Worm (Caenorhabditis elegans) whole organism, L1 larva: ENCODE data around the gene E02H9.9.
A peak's percentile ranks its signal among the peaks of the same experiment; 100 is the strongest.

ENCODE experiments used
- C16A3.4 ChIP-seq: fragments of 150-350 bp; optimal IDR thresholded peaks from 2 replicates; lab custom pipeline; 2014; ENCODE audit warnings: missing biosample characterization, missing genetic modification characterization
- F16B12.6 ChIP-seq: fragments of 150-350 bp; optimal IDR thresholded peaks from 2 replicates; lab custom pipeline; 2014; ENCODE audit warnings: missing biosample characterization, missing genetic modification characterization
- alr-1 ChIP-seq: fragments of 200-800 bp; sonication (Bioruptor generic); optimal IDR thresholded peaks from 2 replicates; lab custom pipeline; 2018; ENCODE audit warnings: borderline replicate concordance, mild to moderate bottlenecking, missing genetic modification characterization, missing compliant biosample characterization
- ceh-82 ChIP-seq, 3 experiments: fragments of 150-350 bp in 1 of 3; sonication (generic microtip) in 2 of 3; optimal IDR thresholded peaks; 2 replicates each; lab custom pipeline; 2014 to 2017; ENCODE audit warnings: missing biosample characterization in 3 of 3, missing genetic modification characterization in 3 of 3
- ceh-88 ChIP-seq: fragments of 200-800 bp; sonication (Bioruptor generic); IDR thresholded peaks from 2 replicates; pipeline ENCODE4 v1.3.6; 2022; ENCODE audit warnings: missing genetic modification characterization, missing compliant biosample characterization
- ces-1 ChIP-seq: fragments of 150-350 bp; optimal IDR thresholded peaks from 2 replicates; lab custom pipeline; 2014; ENCODE audit warnings: missing biosample characterization, missing genetic modification reagents, missing genetic modification characterization
- dpl-1 ChIP-seq, 3 experiments: fragments of 150-350 bp in 2 of 3; sonication (generic microtip) in 1 of 3; optimal IDR thresholded peaks; 2 replicates each; lab custom pipeline; 2014 to 2017; ENCODE audit warnings: missing biosample characterization in 3 of 3, missing genetic modification characterization in 3 of 3, missing genetic modification reagents in 3 of 3
- efl-1 ChIP-seq, 4 experiments: fragments of 150-350 bp; optimal IDR thresholded peaks in 3 of 4; peaks in 1 of 4; 1 replicate in 1 of 4; 2 replicates in 3 of 4; lab custom pipeline; 2014; ENCODE audit warnings: missing biosample characterization in 2 of 4, missing genetic modification characterization in 2 of 4, missing genetic modification reagents in 2 of 4
- efl-3 ChIP-seq: fragments of 200-800 bp; sonication (Bioruptor generic); optimal IDR thresholded peaks from 2 replicates; lab custom pipeline; 2018; ENCODE audit warnings: mild to moderate bottlenecking, missing genetic modification characterization, missing compliant biosample characterization
- egl-13 ChIP-seq: sonication (generic microtip); optimal IDR thresholded peaks from 2 replicates; lab custom pipeline; 2016; ENCODE audit warnings: missing genotype, missing genetic modification reagents, missing genetic modification characterization, missing compliant biosample characterization
- elt-3 ChIP-seq, 6 experiments: fragments of 150-350 bp in 1 of 6; sonication (generic microtip); optimal IDR thresholded peaks; 2 replicates each; lab custom pipeline; 2017 to 2018; ENCODE audit warnings: missing biosample characterization in 6 of 6, missing genetic modification characterization in 6 of 6, inconsistent platforms in 1 of 6
- fkh-4 ChIP-seq: sonication (generic microtip); optimal IDR thresholded peaks from 2 replicates; lab custom pipeline; 2016; ENCODE audit warnings: missing compliant biosample characterization, missing genetic modification characterization, borderline replicate concordance
- grh-1 ChIP-seq: fragments of 200-800 bp; sonication (Bioruptor generic); IDR thresholded peaks from 2 replicates; pipeline ENCODE4 v1.3.6; 2022; ENCODE audit warnings: missing genetic modification reagents, missing genetic modification characterization, missing compliant biosample characterization
- hlh-17 ChIP-seq: fragments of 200-800 bp; sonication (Bioruptor generic); optimal IDR thresholded peaks from 2 replicates; lab custom pipeline; 2018; ENCODE audit warnings: missing genetic modification characterization, mild to moderate bottlenecking, missing compliant biosample characterization, moderate library complexity, borderline replicate concordance
- irx-1 ChIP-seq: sonication (generic microtip); optimal IDR thresholded peaks from 2 replicates; lab custom pipeline; 2016; ENCODE audit warnings: missing genetic modification characterization, missing compliant biosample characterization
- lin-14 ChIP-seq: fragments of 200-800 bp; sonication (Bioruptor generic); optimal IDR thresholded peaks from 2 replicates; lab custom pipeline; 2018; ENCODE audit warnings: mild to moderate bottlenecking, missing genetic modification characterization, moderate library complexity, missing compliant biosample characterization
- lin-35 ChIP-seq, 2 experiments: fragments of 150-350 bp; optimal IDR thresholded peaks; 2 replicates each; lab custom pipeline; 2014; ENCODE audit warnings: missing biosample characterization in 2 of 2, missing genetic modification characterization in 2 of 2, missing genetic modification reagents in 2 of 2
- lin-39 ChIP-seq: fragments of 150-350 bp; optimal IDR thresholded peaks from 2 replicates; lab custom pipeline; 2014; ENCODE audit warnings: missing biosample characterization, missing genetic modification reagents, missing genetic modification characterization
- lir-3 ChIP-seq: sonication (generic microtip); optimal IDR thresholded peaks from 2 replicates; lab custom pipeline; 2016; ENCODE audit warnings: mild to moderate bottlenecking, missing genetic modification characterization, moderate library complexity, missing compliant biosample characterization; ENCODE audit not compliant: poor library complexity
- lsy-2 ChIP-seq, 2 experiments: fragments of 150-350 bp; optimal IDR thresholded peaks; 2 replicates each; lab custom pipeline; 2014; ENCODE audit warnings: missing biosample characterization in 2 of 2, missing genetic modification characterization in 2 of 2
- mdl-1 ChIP-seq, 2 experiments: fragments of 150-350 bp; optimal IDR thresholded peaks; 2 replicates each; lab custom pipeline; 2014 to 2017; ENCODE audit warnings: missing biosample characterization in 2 of 2, missing genetic modification characterization in 2 of 2, inconsistent platforms in 1 of 2
- mep-1 ChIP-seq: fragments of 150-350 bp; optimal IDR thresholded peaks from 2 replicates; lab custom pipeline; 2014; ENCODE audit warnings: missing biosample characterization, missing genetic modification characterization
- nhr-12 ChIP-seq: sonication (generic microtip); optimal IDR thresholded peaks from 2 replicates; lab custom pipeline; 2017; ENCODE audit warnings: missing biosample characterization, missing genetic modification characterization
- nhr-20 ChIP-seq: sonication (generic microtip); optimal IDR thresholded peaks from 2 replicates; lab custom pipeline; 2016; ENCODE audit warnings: mild to moderate bottlenecking, missing genetic modification characterization, missing compliant biosample characterization
- nhr-47 ChIP-seq: sonication (generic microtip); optimal IDR thresholded peaks from 2 replicates; lab custom pipeline; 2016; ENCODE audit warnings: mild to moderate bottlenecking, missing genetic modification characterization, moderate library complexity, missing compliant biosample characterization
- nhr-71 ChIP-seq: sonication (generic microtip); optimal IDR thresholded peaks from 2 replicates; lab custom pipeline; 2016; ENCODE audit warnings: mild to moderate bottlenecking, missing genetic modification characterization, moderate library complexity, missing compliant biosample characterization
- nhr-77 ChIP-seq: fragments of 150-350 bp; optimal IDR thresholded peaks from 2 replicates; lab custom pipeline; 2014; ENCODE audit warnings: missing biosample characterization, missing genetic modification characterization
- nhr-84 ChIP-seq: sonication (generic microtip); optimal IDR thresholded peaks from 2 replicates; lab custom pipeline; 2017; ENCODE audit warnings: missing biosample characterization, missing genetic modification characterization
- nhr-85 ChIP-seq: sonication (generic microtip); peaks from one replicate; lab custom pipeline; 2016; ENCODE audit warnings: missing genetic modification characterization, inconsistent platforms, missing compliant biosample characterization
- nhr-90 ChIP-seq: sonication (generic microtip); optimal IDR thresholded peaks from 2 replicates; lab custom pipeline; 2016; ENCODE audit warnings: mild to moderate bottlenecking, missing genetic modification characterization, missing compliant biosample characterization; ENCODE audit not compliant: poor library complexity
- pag-3 ChIP-seq: sonication (generic microtip); optimal IDR thresholded peaks from 2 replicates; lab custom pipeline; 2017; ENCODE audit warnings: missing genetic modification characterization, mild to moderate bottlenecking, missing compliant biosample characterization, antibody characterized with exemption, borderline replicate concordance; ENCODE audit not compliant: insufficient read depth
- snpc-4 ChIP-seq: fragments of 150-350 bp; optimal IDR thresholded peaks from 2 replicates; lab custom pipeline; 2014; ENCODE audit warnings: missing biosample characterization, missing genetic modification characterization
- snu-23 ChIP-seq: sonication (generic microtip); optimal IDR thresholded peaks from 2 replicates; lab custom pipeline; 2016; ENCODE audit warnings: missing genetic modification characterization, missing compliant biosample characterization
- tbx-2 ChIP-seq: sonication (generic microtip); optimal IDR thresholded peaks from 2 replicates; lab custom pipeline; 2016; ENCODE audit warnings: missing genetic modification characterization, missing compliant biosample characterization
- unc-30 ChIP-seq: sonication (generic microtip); optimal IDR thresholded peaks from 2 replicates; lab custom pipeline; 2017; ENCODE audit warnings: missing biosample characterization, missing genetic modification characterization
- unc-86 ChIP-seq: sonication (generic microtip); optimal IDR thresholded peaks from 2 replicates; lab custom pipeline; 2016; ENCODE audit warnings: missing genetic modification characterization, missing compliant biosample characterization
- unc-98 ChIP-seq: fragments of 200-800 bp; sonication (Bioruptor generic); IDR thresholded peaks from 2 replicates; pipeline ENCODE4 v1.3.6; 2022; ENCODE audit warnings: missing genetic modification characterization, missing compliant biosample characterization
- xbp-1 ChIP-seq: sonication (generic microtip); optimal IDR thresholded peaks from 2 replicates; lab custom pipeline; 2016; ENCODE audit warnings: missing genetic modification characterization, missing compliant biosample characterization
- zag-1 ChIP-seq: fragments of 150-350 bp; optimal IDR thresholded peaks from 2 replicates; lab custom pipeline; 2014; ENCODE audit warnings: missing biosample characterization, missing genetic modification characterization
- zip-4 ChIP-seq: fragments of 200-800 bp; sonication (Bioruptor generic); optimal IDR thresholded peaks from 2 replicates; lab custom pipeline; 2018; ENCODE audit warnings: mild to moderate bottlenecking, missing genetic modification characterization, moderate library complexity, missing compliant biosample characterization
- ztf-4 ChIP-seq: fragments of 150-350 bp; optimal IDR thresholded peaks from 2 replicates; lab custom pipeline; 2014; ENCODE audit warnings: missing biosample characterization, missing genetic modification characterization

E02H9.9 gene

ce11 chrIII:2478605-2479004 lies 10.5 kb upstream of the E02H9.9 start:
- no peak for TF ChIP-seq F16B12.6 (tag; lab: Kevin White, UChicago)

DNA sequence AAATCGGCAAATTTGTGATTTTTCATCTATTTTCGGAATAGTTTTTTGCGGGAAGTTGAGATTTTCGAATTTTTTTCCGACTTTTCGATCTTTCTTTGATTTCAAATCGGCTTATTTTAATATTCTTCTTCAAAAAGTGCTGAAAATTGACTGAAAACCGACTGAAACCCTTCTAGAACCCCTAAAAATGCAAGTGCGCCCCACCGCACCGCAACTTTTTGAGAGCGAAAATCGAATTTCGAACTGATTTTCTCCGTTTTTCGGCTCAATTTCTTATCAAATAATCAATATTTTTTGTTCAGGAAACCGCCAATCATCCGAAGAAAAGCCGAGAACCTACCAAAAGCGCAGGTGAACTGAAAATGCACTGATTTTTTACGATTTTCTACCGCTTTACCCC lies 9.2 kb upstream of the E02H9.9 start:
- TF ChIP-seq xbp-1: no peak
- peak; percentile 35 to 57 for TF ChIP-seq efl-1 (optimal IDR thresholded peaks at IDR 0.05; lab: Kevin White, UChicago)
- peak; percentile 67 to 96 for TF ChIP-seq efl-1 (GFP tag; optimal IDR thresholded peaks at IDR 0.05 in 1 of 2; lab: Kevin White, UChicago)
- no peak for TF ChIP-seq lir-3 (tag; lab: Kevin White, UChicago)
- no peak for TF ChIP-seq elt-3 (tag; optimal IDR thresholded peaks at IDR 0.05; lab: Kevin White, UChicago)
- TF ChIP-seq dpl-1 (GFP tag; optimal IDR thresholded peaks at IDR 0.05; lab: Kevin White, UChicago): peak in 2 of 3 experiments; percentile 38 to 53
- TF ChIP-seq lin-35 (GFP tag; optimal IDR thresholded peaks at IDR 0.05; lab: Kevin White, UChicago): peak in 1 of 2 experiments; percentile 73

DNA sequence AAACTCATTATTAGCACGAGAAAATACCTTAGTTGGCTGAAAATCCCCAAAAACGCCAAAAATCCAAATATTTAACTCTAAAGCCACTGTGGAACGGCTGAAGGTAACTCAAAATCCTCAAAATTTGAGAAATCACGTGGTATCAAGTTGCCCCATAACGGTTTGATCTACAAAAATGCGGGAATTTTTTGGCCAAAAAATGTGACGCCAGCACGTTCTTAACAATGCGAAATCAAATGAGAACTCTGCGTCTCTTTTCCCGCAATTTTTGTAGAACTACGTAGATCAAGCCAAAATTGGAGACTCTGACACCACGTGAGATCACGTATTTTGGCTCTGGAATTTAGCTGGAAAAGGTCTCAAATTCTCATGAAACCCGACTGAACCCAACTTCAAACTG lies 6.7 kb upstream of the E02H9.9 start:
- TF ChIP-seq hlh-17 (GFP tag; lab: Kevin White, UChicago): no peak
- no peak for TF ChIP-seq snpc-4 (tag; lab: Kevin White, UChicago)
- no peak for TF ChIP-seq unc-30 (tag; lab: Kevin White, UChicago)
- TF ChIP-seq zip-4 (GFP tag; lab: Kevin White, UChicago): no peak
- TF ChIP-seq nhr-85: peak; percentile 53
- no peak for TF ChIP-seq lsy-2 (tag; optimal IDR thresholded peaks at IDR 0.05; lab: Kevin White, UChicago)
- TF ChIP-seq fkh-4: no peak
- TF ChIP-seq ceh-88: no peak
- no peak for TF ChIP-seq efl-1 (optimal IDR thresholded peaks at IDR 0.05; lab: Kevin White, UChicago)
- TF ChIP-seq efl-1 (GFP tag; optimal IDR thresholded peaks at IDR 0.05 in 1 of 2; lab: Kevin White, UChicago): peak in 1 of 2 experiments; percentile 23
- no peak for TF ChIP-seq ceh-82 (tag; optimal IDR thresholded peaks at IDR 0.05; lab: Kevin White, UChicago)
- no peak for TF ChIP-seq F16B12.6 (tag; lab: Kevin White, UChicago)
- TF ChIP-seq ces-1 (GFP tag; lab: Kevin White, UChicago): no peak
- TF ChIP-seq alr-1: no peak
- TF ChIP-seq xbp-1: no peak
- no peak for TF ChIP-seq C16A3.4 (tag; lab: Kevin White, UChicago)

ce11 chrIII:2473554-2473953 lies 5.5 kb upstream of the E02H9.9 start, which contains the start of gene smg-6:
Gene smg-6 (plus strand): TSS chrIII:2473854.
- TF ChIP-seq efl-1 (optimal IDR thresholded peaks at IDR 0.05; lab: Kevin White, UChicago) (no peak), efl-1 (GFP tag; optimal IDR thresholded peaks at IDR 0.05 in 1 of 2; lab: Kevin White, UChicago) (no peak), nhr-77 (no peak), ztf-4 (tag; lab: Kevin White, UChicago) (no peak), zag-1 (tag; lab: Kevin White, UChicago) (no peak), hlh-17 (GFP tag; lab: Kevin White, UChicago) (no peak), tbx-2 (tag; lab: Kevin White, UChicago) (no peak), nhr-47 (tag; lab: Kevin White, UChicago) (no peak)
- TF ChIP-seq, all 84 proteins: peak for 0

ce11 chrIII:2471855-2472254 lies 3.8 kb upstream of the E02H9.9 start:
- no peak for TF ChIP-seq egl-13
- TF ChIP-seq nhr-12 (tag; lab: Kevin White, UChicago): no peak
- TF ChIP-seq mdl-1 (tag; optimal IDR thresholded peaks at IDR 0.05; lab: Kevin White, UChicago): peak in 1 of 2 experiments; percentile 72
- TF ChIP-seq elt-3 (tag; optimal IDR thresholded peaks at IDR 0.05; lab: Kevin White, UChicago): peak in 1 of 6 experiments; percentile 0
- no peak for TF ChIP-seq unc-86 (tag; lab: Kevin White, UChicago)
- peak; percentile 47 for TF ChIP-seq snu-23 (GFP tag; lab: Kevin White, UChicago)
- no peak for TF ChIP-seq unc-98 (GFP tag; lab: Robert Waterston, UW)
- TF ChIP-seq efl-3 (GFP tag; lab: Kevin White, UChicago): no peak
- no peak for TF ChIP-seq lin-39 (tag; lab: Kevin White, UChicago)
- TF ChIP-seq irx-1: no peak
- TF ChIP-seq grh-1: no peak
- TF ChIP-seq pag-3 (tag; lab: Kevin White, UChicago): no peak
- no peak for TF ChIP-seq nhr-84
- peak; percentile 23 to 73 (median 27) for TF ChIP-seq ceh-82 (tag; optimal IDR thresholded peaks at IDR 0.05; lab: Kevin White, UChicago)
- TF ChIP-seq ces-1 (GFP tag; lab: Kevin White, UChicago): no peak
- TF ChIP-seq nhr-20 (tag; lab: Kevin White, UChicago): peak; percentile 27
- peak; percentile 70 for TF ChIP-seq mep-1 (tag; lab: Kevin White, UChicago)
- no peak for TF ChIP-seq nhr-90
- TF ChIP-seq unc-30 (tag; lab: Kevin White, UChicago): no peak
- peak; percentile 35 for TF ChIP-seq nhr-71 (tag; lab: Kevin White, UChicago)
- TF ChIP-seq lsy-2 (tag; optimal IDR thresholded peaks at IDR 0.05; lab: Kevin White, UChicago): peak; percentile 63 to 75
- peak; percentile 89 for TF ChIP-seq lin-14 (GFP tag; lab: Kevin White, UChicago)
- TF ChIP-seq C16A3.4 (tag; lab: Kevin White, UChicago): peak; percentile 16
- TF ChIP-seq nhr-77: peak; percentile 25
- TF ChIP-seq ceh-88: no peak
